Fruit fly (Drosophila melanogaster) whole organism, embryonic: ENCODE results near the gene CG1632.

ENCODE experiments used
- Abd-B ChIP-seq: fragments of 200-800 bp; sonication (Bioruptor generic); optimal IDR thresholded peaks from 2 replicates; lab custom pipeline; 2018; ENCODE audit warnings: missing biosample characterization, mild to moderate bottlenecking, missing genetic modification characterization, moderate library complexity
- CG10267 ChIP-seq: fragments of 200-800 bp; sonication (Bioruptor generic); optimal IDR thresholded peaks from 2 replicates; lab custom pipeline; 2018; ENCODE audit warnings: missing biosample characterization, mild to moderate bottlenecking, missing genetic modification characterization, moderate library complexity
- CG12391 ChIP-seq: fragments of 200-800 bp; sonication (Bioruptor generic); optimal IDR thresholded peaks from 3 replicates; lab custom pipeline; 2018; ENCODE audit warnings: missing biosample characterization, mild to moderate bottlenecking, missing genetic modification characterization, moderate library complexity
- CG12659 ChIP-seq: fragments of 200-800 bp; sonication (Bioruptor generic); optimal IDR thresholded peaks from 3 replicates; lab custom pipeline; 2017; ENCODE audit warnings: mild to moderate bottlenecking, missing biosample characterization, missing genetic modification reagents, missing genetic modification characterization
- CG13424 ChIP-seq: fragments of 200-800 bp; sonication (Bioruptor generic); optimal IDR thresholded peaks from 2 replicates; lab custom pipeline; 2019; ENCODE audit warnings: missing biosample characterization, mild to moderate bottlenecking, missing genetic modification characterization, moderate library complexity
- CG13775 ChIP-seq: fragments of 200-800 bp; sonication (Bioruptor generic); optimal IDR thresholded peaks from 3 replicates; lab custom pipeline; 2017; ENCODE audit warnings: missing biosample characterization, mild to moderate bottlenecking, missing genetic modification characterization
- CG14667 ChIP-seq: fragments of 200-800 bp; sonication (Bioruptor generic); IDR thresholded peaks from 2 replicates; pipeline ENCODE4 v1.3.6; 2022; ENCODE audit warnings: missing biosample characterization, missing genetic modification characterization
- CG14965 ChIP-seq: fragments of 200-800 bp; sonication (Bioruptor generic); optimal IDR thresholded peaks from 2 replicates; lab custom pipeline; 2016; ENCODE audit warnings: missing biosample characterization, missing genetic modification characterization, borderline replicate concordance
- CG15269 ChIP-seq: fragments of 200-800 bp; sonication (Bioruptor generic); optimal IDR thresholded peaks from 2 replicates; lab custom pipeline; 2018; ENCODE audit warnings: missing biosample characterization, mild to moderate bottlenecking, missing genetic modification characterization, moderate library complexity
- CG17361 ChIP-seq: fragments of 200-800 bp; sonication (Bioruptor generic); IDR thresholded peaks from 3 replicates; pipeline ENCODE4 v1.3.6; 2022; ENCODE audit warnings: missing biosample characterization, missing genetic modification characterization
- CG1832 ChIP-seq: fragments of 200-800 bp; sonication (Bioruptor generic); optimal IDR thresholded peaks from 2 replicates; lab custom pipeline; 2017; ENCODE audit warnings: missing biosample characterization, mild to moderate bottlenecking, missing genetic modification characterization, inconsistent platforms
- CG31441 ChIP-seq: fragments of 200-800 bp; sonication (Bioruptor generic); IDR thresholded peaks from 2 replicates; pipeline ENCODE4 v1.3.6; 2022; ENCODE audit warnings: missing biosample characterization, missing genetic modification characterization
- CG34422 ChIP-seq: fragments of 200-800 bp; sonication (Bioruptor generic); IDR thresholded peaks from 3 replicates; pipeline ENCODE4 v1.3.6; 2022; ENCODE audit warnings: missing biosample characterization, missing genetic modification characterization
- CG4424 ChIP-seq: fragments of 200-800 bp; sonication (Bioruptor generic); optimal IDR thresholded peaks from 3 replicates; lab custom pipeline; 2016; ENCODE audit warnings: missing biosample characterization, missing genetic modification characterization
- CG4707 ChIP-seq: fragments of 200-800 bp; sonication (Bioruptor generic); optimal IDR thresholded peaks from 2 replicates; lab custom pipeline; 2018; ENCODE audit warnings: missing biosample characterization, mild to moderate bottlenecking, missing genetic modification characterization, moderate library complexity
- CG5245 ChIP-seq: fragments of 200-800 bp; sonication (Bioruptor generic); optimal IDR thresholded peaks from 3 replicates; lab custom pipeline; 2016; ENCODE audit warnings: missing biosample characterization, missing genetic modification characterization
- CG5953 ChIP-seq: fragments of 200-800 bp; sonication (Bioruptor generic); IDR thresholded peaks from 2 replicates; pipeline ENCODE4 v1.3.6; 2022; ENCODE audit warnings: missing biosample characterization, missing genetic modification characterization
- CG6683 ChIP-seq: fragments of 200-800 bp; sonication (Bioruptor generic); optimal IDR thresholded peaks from 2 replicates; lab custom pipeline; 2017; ENCODE audit warnings: missing biosample characterization, mild to moderate bottlenecking, missing genetic modification characterization, missing genetic modification reagents
- CoRest ChIP-seq: fragments of 200-800 bp; sonication (Bioruptor generic); optimal IDR thresholded peaks from 3 replicates; lab custom pipeline; 2018; ENCODE audit warnings: missing biosample characterization, mild to moderate bottlenecking, missing genetic modification characterization, moderate library complexity
- Gsc ChIP-seq: fragments of 200-800 bp; sonication (Bioruptor generic); IDR thresholded peaks from 2 replicates; pipeline ENCODE4 v1.3.6; 2022; ENCODE audit warnings: missing biosample characterization, missing genetic modification characterization
- H2.0 ChIP-seq: fragments of 200-800 bp; sonication (Bioruptor generic); IDR thresholded peaks from 2 replicates; pipeline ENCODE4 v1.3.6; 2022; ENCODE audit warnings: missing biosample characterization, missing genetic modification characterization
- Hr51 ChIP-seq, 2 experiments: fragments of 200-800 bp; sonication (Bioruptor generic); optimal IDR thresholded peaks; 2 replicates in 1 of 2; 3 replicates in 1 of 2; lab custom pipeline; 2016 to 2018; ENCODE audit warnings: missing biosample characterization in 2 of 2, missing genetic modification characterization in 2 of 2, mild to moderate bottlenecking in 1 of 2, moderate library complexity in 1 of 2
- MTF-1 ChIP-seq: fragments of 200-800 bp; sonication (Bioruptor generic); optimal IDR thresholded peaks from 2 replicates; lab custom pipeline; 2018; ENCODE audit warnings: missing biosample characterization, mild to moderate bottlenecking, missing genetic modification characterization, borderline replicate concordance
- Med ChIP-seq: fragments of 200-800 bp; sonication (Bioruptor generic); peaks from one replicate; lab custom pipeline; 2016; ENCODE audit warnings: missing biosample characterization, missing genetic modification characterization, mild to moderate bottlenecking, inconsistent platforms, moderate library complexity
- Oaz ChIP-seq: fragments of 200-800 bp; sonication (Bioruptor generic); IDR thresholded peaks from 2 replicates; pipeline ENCODE4 v1.3.6; 2022; ENCODE audit warnings: missing biosample characterization, missing genetic modification characterization
- Pdp1 ChIP-seq, 2 experiments: fragments of 200-800 bp; sonication (Bioruptor generic); optimal IDR thresholded peaks; 3 replicates each; lab custom pipeline; 2016; ENCODE audit warnings: missing biosample characterization in 2 of 2, missing genetic modification characterization in 2 of 2, mild to moderate bottlenecking in 1 of 2, moderate library complexity in 1 of 2
- Sox102F ChIP-seq: fragments of 200-800 bp; sonication (Bioruptor generic); optimal IDR thresholded peaks from 2 replicates; lab custom pipeline; 2018; ENCODE audit warnings: missing biosample characterization, mild to moderate bottlenecking, missing genetic modification characterization, moderate library complexity
- Spps ChIP-seq: fragments of 200-800 bp; sonication (Bioruptor generic); optimal IDR thresholded peaks from 2 replicates; lab custom pipeline; 2018; ENCODE audit warnings: missing biosample characterization, mild to moderate bottlenecking, missing genetic modification characterization
- Xrp1 ChIP-seq: fragments of 200-800 bp; sonication (Bioruptor generic); IDR thresholded peaks from 2 replicates; pipeline ENCODE4 v1.3.6; 2022; ENCODE audit warnings: missing biosample characterization, missing genetic modification characterization
- ap ChIP-seq: fragments of 200-800 bp; sonication (Bioruptor generic); IDR thresholded peaks from 2 replicates; pipeline ENCODE4 v1.3.6; 2022; ENCODE audit warnings: missing biosample characterization, missing genetic modification characterization
- bcd ChIP-seq: fragments of 200-800 bp; sonication (Bioruptor generic); optimal IDR thresholded peaks from 2 replicates; lab custom pipeline; 2017; ENCODE audit warnings: missing biosample characterization, mild to moderate bottlenecking, missing genetic modification characterization
- cas ChIP-seq: fragments of 200-800 bp; sonication (Bioruptor generic); IDR thresholded peaks from 2 replicates; pipeline ENCODE4 v1.3.6; 2022; ENCODE audit warnings: missing biosample characterization, missing genetic modification characterization
- ci ChIP-seq: fragments of 200-800 bp; sonication (Bioruptor generic); IDR thresholded peaks from 3 replicates; pipeline ENCODE4 v1.3.6; 2022; ENCODE audit warnings: missing biosample characterization, missing genetic modification characterization
- dysf ChIP-seq: fragments of 200-800 bp; sonication (Bioruptor generic); IDR thresholded peaks from 3 replicates; pipeline ENCODE4 v1.3.6; 2022; ENCODE audit warnings: missing biosample characterization, missing genetic modification characterization
- gem ChIP-seq: fragments of 200-800 bp; sonication (Bioruptor generic); optimal IDR thresholded peaks from 2 replicates; lab custom pipeline; 2019; ENCODE audit warnings: missing biosample characterization, mild to moderate bottlenecking, missing genetic modification characterization, moderate library complexity
- gsb-n ChIP-seq: fragments of 200-800 bp; sonication (Bioruptor generic); optimal IDR thresholded peaks from 3 replicates; lab custom pipeline; 2018; ENCODE audit warnings: missing biosample characterization, mild to moderate bottlenecking, missing genetic modification characterization
- hkb ChIP-seq, 2 experiments: fragments of 200-800 bp in 1 of 2; fragments of >200 bp in 1 of 2; sonication (Bioruptor generic) in 1 of 2; IDR thresholded peaks in 1 of 2; optimal IDR thresholded peaks in 1 of 2; 2 replicates each; pipeline versions ENCODE4 v1.3.6 to Lab custom; 2017 to 2022; ENCODE audit warnings: missing biosample characterization in 1 of 2, missing genetic modification characterization in 1 of 2
- hth ChIP-seq: fragments of >200 bp; optimal IDR thresholded peaks from 2 replicates; lab custom pipeline; 2017; ENCODE audit warnings: inconsistent platforms
- ind ChIP-seq: fragments of 200-800 bp; sonication (Bioruptor generic); optimal IDR thresholded peaks from 3 replicates; lab custom pipeline; 2016; ENCODE audit warnings: missing biosample characterization, missing genetic modification characterization
- phol ChIP-seq: fragments of 200-800 bp; sonication (Bioruptor generic); optimal IDR thresholded peaks from 3 replicates; lab custom pipeline; 2018; ENCODE audit warnings: missing biosample characterization, mild to moderate bottlenecking, missing genetic modification characterization, moderate library complexity
- ranshi ChIP-seq: fragments of 200-800 bp; sonication (Bioruptor generic); IDR thresholded peaks from 2 replicates; pipeline ENCODE4 v1.3.6; 2022; ENCODE audit warnings: missing biosample characterization, missing genetic modification characterization
- sens ChIP-seq: fragments of 200-800 bp; sonication (Bioruptor generic); peaks from one replicate; lab custom pipeline; 2016; ENCODE audit warnings: missing biosample characterization, missing genetic modification characterization
- seq ChIP-seq: fragments of 200-800 bp; sonication (Bioruptor generic); IDR thresholded peaks from 2 replicates; pipeline ENCODE4 v1.3.6; 2022; ENCODE audit warnings: missing biosample characterization, missing genetic modification characterization
- sqz ChIP-seq: fragments of 200-800 bp; sonication (Bioruptor generic); optimal IDR thresholded peaks from 3 replicates; lab custom pipeline; 2018; ENCODE audit warnings: missing biosample characterization, mild to moderate bottlenecking, missing genetic modification characterization
- tgo ChIP-seq: fragments of 200-800 bp; sonication (Bioruptor generic); IDR thresholded peaks from 3 replicates; pipeline ENCODE4 v1.3.6; 2022; ENCODE audit warnings: missing biosample characterization, missing genetic modification characterization
- tio ChIP-seq: fragments of 200-800 bp; sonication (Bioruptor generic); optimal IDR thresholded peaks from 2 replicates; lab custom pipeline; 2017; ENCODE audit warnings: missing biosample characterization, missing genetic modification characterization, inconsistent platforms
- trem ChIP-seq: fragments of 200-800 bp; optimal IDR thresholded peaks from 3 replicates; lab custom pipeline; 2019; ENCODE audit warnings: missing biosample characterization, mild to moderate bottlenecking, missing genetic modification characterization, moderate library complexity
- tup ChIP-seq: fragments of 200-800 bp; sonication (Bioruptor generic); optimal IDR thresholded peaks from 2 replicates; lab custom pipeline; 2016; ENCODE audit warnings: missing biosample characterization, mild to moderate bottlenecking, missing genetic modification characterization, moderate library complexity

The CG1632 gene

dm6 chrX:8205625-8206252, 46.7 kb upstream of the CG1632 start:
- TF ChIP-seq Oaz (0 out of 2 replicates have a peak, but pooled peaks have one; percentile 26), CG5245 (no peak), hth (no peak), CG4707 (GFP tag; lab: Kevin White, UChicago) (peak; percentile 1), ranshi (GFP tag; lab: Robert Waterston, UW) (peak; percentile 52; the same call in 1 of the 2 replicates), tio (GFP tag; lab: Kevin White, UChicago) (peak; percentile 13), CG14667 (GFP tag; lab: Robert Waterston, UW) (peak; percentile 28; the same call in 1 of the 2 replicates), Hr51 (GFP tag; optimal IDR thresholded peaks at IDR 0.05; lab: Kevin White, UChicago) (peak in 1 of 2 experiments; percentile 79), hkb (optimal IDR thresholded peaks at IDR 0.05; lab: Kevin White, UChicago) (no peak), hkb (GFP tag; IDR thresholded peaks at IDR 0.05; lab: Robert Waterston, UW) (peak; percentile 67), cas (0 out of 2 replicates have a peak, but pooled peaks have one; percentile 7), Abd-B (GFP tag; lab: Kevin White, UChicago) (no peak), CG13424 (tag; lab: Kevin White, UChicago) (peak; percentile 45), CG12391 (tag; lab: Kevin White, UChicago) (peak; percentile 56), CoRest (tag; lab: Kevin White, UChicago) (peak; percentile 44), Xrp1 (GFP tag; lab: Robert Waterston, UW) (peak; percentile 52; the same call in 1 of the 2 replicates), CG31441 (peak; percentile 66), CG6683 (GFP tag; lab: Kevin White, UChicago) (no peak), Med (GFP tag; lab: Kevin White, UChicago) (peak; percentile 36), ap (GFP tag; lab: Robert Waterston, UW) (0 out of 2 replicates have a peak, but pooled peaks have one; percentile 28), CG14965 (GFP tag; lab: Kevin White, UChicago) (no peak), CG5953 (GFP tag; lab: Robert Waterston, UW) (peak; percentile 44; the same call in 1 of the 2 replicates), dysf (GFP tag; lab: Robert Waterston, UW) (peak; percentile 61; the same call in 2 of the 3 replicates), MTF-1 (no peak), Spps (tag; lab: Kevin White, UChicago) (no peak), ind (GFP tag; lab: Kevin White, UChicago) (peak; percentile 28), CG34422 (GFP tag; lab: Robert Waterston, UW) (no peak), sqz (GFP tag; lab: Kevin White, UChicago) (peak; percentile 11), gem (tag; lab: Kevin White, UChicago) (peak; percentile 73), CG10267 (peak; percentile 4), bcd (GFP tag; lab: Kevin White, UChicago) (peak; percentile 32), gsb-n (tag; lab: Kevin White, UChicago) (peak; percentile 5), CG4424 (GFP tag; lab: Kevin White, UChicago) (peak; percentile 21), Sox102F (GFP tag; lab: Kevin White, UChicago) (peak; percentile 79), ci (GFP tag; lab: Robert Waterston, UW) (peak; percentile 53; the same call in 1 of the 3 replicates), CG13775 (no peak), H2.0 (GFP tag; lab: Robert Waterston, UW) (peak; percentile 47; the same call in 1 of the 2 replicates), CG1832 (no peak), tup (GFP tag; lab: Kevin White, UChicago) (no peak), seq (GFP tag; lab: Robert Waterston, UW) (0 out of 2 replicates have a peak, but pooled peaks have one; percentile 22), CG15269 (peak; percentile 67), sens (GFP tag; lab: Kevin White, UChicago) (peak; percentile 59), Gsc (GFP tag; lab: Robert Waterston, UW) (no peak), CG12659 (GFP tag; lab: Kevin White, UChicago) (peak; percentile 26), tgo (GFP tag; lab: Robert Waterston, UW) (peak; percentile 60), trem (tag; lab: Kevin White, UChicago) (no peak), phol (tag; lab: Kevin White, UChicago) (peak; percentile 58), Pdp1 (GFP tag; optimal IDR thresholded peaks at IDR 0.05; lab: Kevin White, UChicago) (peak in 1 of 2 experiments; percentile 71), CG17361 (GFP tag; lab: Robert Waterston, UW) (peak; percentile 59; the same call in 2 of the 3 replicates)
